Fruit fly (Drosophila melanogaster): ENCODE results near the gene Npc2e.
A peak's percentile ranks its signal among the peaks of the same experiment; 100 is the strongest.

dm6 chr3R:10089171-10089664 lies 36.1 kb downstream of the Npc2e start:
- TF ChIP-seq Mnt (GFP tag; optimal IDR thresholded peaks at IDR 0.05) (peak; percentile 78), ovo (GFP tag; optimal IDR thresholded peaks at IDR 0.05) (no peak), CG12768 (GFP tag; optimal IDR thresholded peaks at IDR 0.05) (peak; percentile 83), CG7045 (GFP tag; optimal IDR thresholded peaks at IDR 0.05) (no peak), CG14711 (tag; optimal IDR thresholded peaks at IDR 0.05) (peak; percentile 22), CG5204 (GFP tag; optimal IDR thresholded peaks at IDR 0.05) (no peak), tj (GFP tag; optimal IDR thresholded peaks at IDR 0.05) (peak; percentile 99), kay (GFP tag; ENCODE audit: borderline replicate concordance) (no peak), Crg-1 (GFP tag; optimal IDR thresholded peaks at IDR 0.05) (no peak), CG33017 (tag; optimal IDR thresholded peaks at IDR 0.05) (peak; percentile 56), bab1 (GFP tag; optimal IDR thresholded peaks at IDR 0.05) (no peak), cnc (optimal IDR thresholded peaks at IDR 0.05) (peak; percentile 33 to 59), pad (GFP tag; optimal IDR thresholded peaks at IDR 0.05) (peak; percentile 67)
